Worm (Caenorhabditis elegans) whole organism, late embryonic: Measurements from ENCODE around the gene F09C8.1.

Experiments
- F13H6.1 ChIP-seq: sonication (generic microtip); optimal IDR thresholded peaks from 2 replicates; lab custom pipeline; 2016; ENCODE audit warnings: missing genetic modification characterization, missing compliant biosample characterization
- K09A11.1 ChIP-seq: sonication (generic microtip); optimal IDR thresholded peaks from 2 replicates; lab custom pipeline; 2017; ENCODE audit warnings: antibody characterized with exemption, mild to moderate bottlenecking, missing genetic modification characterization, missing compliant biosample characterization; ENCODE audit not compliant: insufficient read depth
- ama-1 ChIP-seq: fragments of 150-350 bp; optimal IDR thresholded peaks from 2 replicates; lab custom pipeline; 2014
- ceh-34 ChIP-seq: sonication (generic microtip); optimal IDR thresholded peaks from 2 replicates; lab custom pipeline; 2016; ENCODE audit warnings: mild to moderate bottlenecking, missing genetic modification characterization, missing compliant biosample characterization
- ceh-9 ChIP-seq: sonication (generic microtip); optimal IDR thresholded peaks from 2 replicates; lab custom pipeline; 2016; ENCODE audit warnings: mild to moderate bottlenecking, missing genetic modification characterization, inconsistent platforms, missing compliant biosample characterization
- fkh-10 ChIP-seq: fragments of 150-350 bp; optimal IDR thresholded peaks from 2 replicates; lab custom pipeline; 2014; ENCODE audit warnings: missing biosample characterization, missing genetic modification reagents, missing genetic modification characterization
- gmeb-2 ChIP-seq: sonication (generic microtip); optimal IDR thresholded peaks from 2 replicates; lab custom pipeline; 2016; ENCODE audit warnings: missing genetic modification characterization, inconsistent platforms, missing compliant biosample characterization
- hlh-6 ChIP-seq: sonication (generic microtip); optimal IDR thresholded peaks from 2 replicates; lab custom pipeline; 2016; ENCODE audit warnings: missing genotype, missing genetic modification characterization, missing compliant biosample characterization
- pros-1 ChIP-seq: fragments of 150-350 bp; optimal IDR thresholded peaks from 2 replicates; lab custom pipeline; 2014; ENCODE audit warnings: missing biosample characterization, missing genetic modification reagents, missing genetic modification characterization
- ref-2 ChIP-seq: sonication (generic microtip); optimal IDR thresholded peaks from 2 replicates; lab custom pipeline; 2016; ENCODE audit warnings: missing genetic modification characterization, missing compliant biosample characterization
- sox-2 ChIP-seq: fragments of 200-800 bp; sonication (Bioruptor generic); IDR thresholded peaks from 2 replicates; pipeline ENCODE4 v1.3.6; 2022; ENCODE audit warnings: missing genetic modification reagents, missing genetic modification characterization, missing compliant biosample characterization
- tbx-2 ChIP-seq: sonication (generic microtip); optimal IDR thresholded peaks from 2 replicates; lab custom pipeline; 2016; ENCODE audit warnings: missing genetic modification characterization, missing compliant biosample characterization

DNA sequence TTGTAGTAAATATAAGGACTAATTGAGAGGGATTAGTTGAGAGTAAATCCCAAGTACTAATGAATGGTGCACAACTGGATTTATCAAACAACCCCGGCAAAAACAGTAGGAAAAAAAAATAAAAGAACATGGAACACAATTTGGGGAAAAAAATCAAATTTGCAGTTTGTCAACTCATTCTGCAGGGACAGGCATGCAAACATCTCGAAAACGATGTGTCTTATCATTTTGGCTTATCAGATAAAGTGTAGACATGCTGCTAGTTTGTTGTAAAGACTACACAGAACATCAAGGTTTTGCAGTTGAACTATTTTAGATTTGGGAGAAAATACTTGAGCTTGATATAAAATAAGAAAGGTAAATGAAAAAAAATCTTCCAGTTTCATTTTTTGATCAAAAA, 9.6 kb downstream of the F09C8.1 start:
- no peak for TF ChIP-seq ama-1 (lab: Kevin White, UChicago)
- no peak for TF ChIP-seq fkh-10 (GFP tag; lab: Kevin White, UChicago)
- TF ChIP-seq gmeb-2 (tag; lab: Kevin White, UChicago), result no peak
- no peak for TF ChIP-seq hlh-6 (tag; lab: Kevin White, UChicago)
- no peak for TF ChIP-seq ref-2 (tag; lab: Kevin White, UChicago)
- no peak for TF ChIP-seq tbx-2 (tag; lab: Kevin White, UChicago)
- TF ChIP-seq K09A11.1 (tag; lab: Kevin White, UChicago), result no peak
- no peak for TF ChIP-seq ceh-9 (tag; lab: Kevin White, UChicago)
- TF ChIP-seq sox-2, result no peak
- no peak for TF ChIP-seq pros-1
- TF ChIP-seq F13H6.1 (tag; lab: Kevin White, UChicago), result no peak
- no peak for TF ChIP-seq ceh-34 (tag; lab: Kevin White, UChicago)
